Worm (Caenorhabditis elegans) whole organism, L4 larva: ENCODE results near the gene acs-22.
A peak's percentile ranks its signal among the peaks of the same experiment; 100 is the strongest.

ENCODE experiments used
- F37D6.2 ChIP-seq: sonication (generic microtip); optimal IDR thresholded peaks from 2 replicates; lab custom pipeline; 2016; ENCODE audit warnings: mild to moderate bottlenecking, missing genetic modification characterization, missing compliant biosample characterization
- F49E8.2 ChIP-seq: sonication (generic microtip); optimal IDR thresholded peaks from 2 replicates; lab custom pipeline; 2016; ENCODE audit warnings: missing compliant biosample characterization, mild to moderate bottlenecking, missing genetic modification characterization, borderline replicate concordance
- Y105C5A.15 ChIP-seq: fragments of 200-800 bp; sonication (Bioruptor generic); IDR thresholded peaks from 2 replicates; pipeline ENCODE4 v1.3.6; 2022; ENCODE audit warnings: missing genetic modification characterization, missing compliant biosample characterization
- Y75B8A.6 ChIP-seq: fragments of 200-800 bp; sonication (Bioruptor generic); IDR thresholded peaks from 2 replicates; pipeline ENCODE4 v1.3.6; 2022; ENCODE audit warnings: missing genetic modification reagents, missing genetic modification characterization, missing compliant biosample characterization
- aha-1 ChIP-seq: fragments of 150-350 bp; peaks from one replicate; lab custom pipeline; 2014; ENCODE audit warnings: missing biosample characterization, missing genetic modification characterization
- aly-2 ChIP-seq: sonication (generic microtip); optimal IDR thresholded peaks from 2 replicates; lab custom pipeline; 2018; ENCODE audit warnings: missing biosample characterization, missing genetic modification characterization
- arid-1 ChIP-seq: fragments of 200-800 bp; sonication (Bioruptor generic); conservative IDR thresholded peaks from 2 replicates; pipeline ENCODE4 v1.3.6; 2022; ENCODE audit warnings: missing genetic modification reagents, missing genetic modification characterization, missing compliant biosample characterization
- attf-4 ChIP-seq: sonication (generic microtip); optimal IDR thresholded peaks from 3 replicates; lab custom pipeline; 2017; ENCODE audit warnings: missing biosample characterization, missing genetic modification characterization
- ceh-28 ChIP-seq: fragments of 150-350 bp; optimal IDR thresholded peaks from 2 replicates; lab custom pipeline; 2014; ENCODE audit warnings: missing biosample characterization, missing genetic modification reagents, missing genetic modification characterization
- ceh-32 ChIP-seq: sonication (generic microtip); optimal IDR thresholded peaks from 2 replicates; lab custom pipeline; 2016; ENCODE audit warnings: mild to moderate bottlenecking, missing genetic modification characterization, missing compliant biosample characterization; ENCODE audit not compliant: poor library complexity
- cey-2 ChIP-seq: sonication (generic microtip); optimal IDR thresholded peaks from 3 replicates; lab custom pipeline; 2017; ENCODE audit warnings: missing genetic modification characterization, mild to moderate bottlenecking, missing compliant biosample characterization, antibody characterized with exemption, borderline replicate concordance; ENCODE audit not compliant: insufficient read depth
- ctbp-1 ChIP-seq: fragments of 200-800 bp; sonication (Bioruptor generic); IDR thresholded peaks from 2 replicates; pipeline ENCODE4 v1.3.6; 2022; ENCODE audit warnings: missing genetic modification reagents, missing genetic modification characterization, missing compliant biosample characterization
- daf-8 ChIP-seq: fragments of 200-800 bp; sonication (Bioruptor generic); IDR thresholded peaks from 2 replicates; pipeline ENCODE4 v1.3.6; 2022; ENCODE audit warnings: missing genetic modification characterization, missing compliant biosample characterization
- dmd-6 ChIP-seq: fragments of 200-800 bp; sonication (Bioruptor generic); IDR thresholded peaks from 2 replicates; pipeline ENCODE4 v1.3.6; 2022; ENCODE audit warnings: missing genetic modification reagents, missing genetic modification characterization, missing compliant biosample characterization
- dmd-8 ChIP-seq: fragments of 200-800 bp; sonication (Bioruptor generic); IDR thresholded peaks from 2 replicates; pipeline ENCODE4 v1.3.6; 2022; ENCODE audit warnings: missing genetic modification characterization, missing compliant biosample characterization
- duxl-1 ChIP-seq: sonication (generic microtip); optimal IDR thresholded peaks from 2 replicates; lab custom pipeline; 2016; ENCODE audit warnings: mild to moderate bottlenecking, missing genetic modification characterization, moderate library complexity, missing compliant biosample characterization; ENCODE audit not compliant: poor library complexity
- dve-1 ChIP-seq: sonication (generic microtip); optimal IDR thresholded peaks from 2 replicates; lab custom pipeline; 2017; ENCODE audit warnings: antibody characterized with exemption, mild to moderate bottlenecking, missing genetic modification characterization, missing compliant biosample characterization; ENCODE audit not compliant: insufficient read depth
- egl-27 ChIP-seq: sonication (generic microtip); optimal IDR thresholded peaks from 3 replicates; lab custom pipeline; 2017; ENCODE audit warnings: missing biosample characterization, missing genetic modification reagents, missing genetic modification characterization
- fkh-10 ChIP-seq: fragments of 150-350 bp; optimal IDR thresholded peaks from 2 replicates; lab custom pipeline; 2014; ENCODE audit warnings: missing biosample characterization, missing genetic modification reagents, missing genetic modification characterization
- fos-1 ChIP-seq: fragments of 150-350 bp; optimal IDR thresholded peaks from 2 replicates; lab custom pipeline; 2014; ENCODE audit warnings: missing biosample characterization, missing genetic modification characterization
- hif-1 ChIP-seq, 2 experiments: sonication (generic microtip); optimal IDR thresholded peaks; 2 replicates each; lab custom pipeline; 2016 to 2017; ENCODE audit warnings: missing compliant biosample characterization in 2 of 2, missing genetic modification characterization in 2 of 2, missing genetic modification reagents in 2 of 2, missing genotype in 2 of 2, mild to moderate bottlenecking in 1 of 2
- hlh-11 ChIP-seq: fragments of 200-800 bp; sonication (Bioruptor generic); optimal IDR thresholded peaks from 2 replicates; lab custom pipeline; 2018; ENCODE audit warnings: mild to moderate bottlenecking, missing genetic modification characterization, missing compliant biosample characterization
- hmg-1.1 ChIP-seq: fragments of 200-800 bp; sonication (Bioruptor generic); IDR thresholded peaks from 2 replicates; pipeline ENCODE4 v1.3.6; 2022; ENCODE audit warnings: missing genetic modification reagents, missing genetic modification characterization, missing compliant biosample characterization
- lin-15B ChIP-seq: fragments of 150-350 bp; sonication (generic microtip); optimal IDR thresholded peaks from 3 replicates; lab custom pipeline; 2014; ENCODE audit warnings: missing biosample characterization, missing genetic modification characterization
- lin-29 ChIP-seq: fragments of 200-800 bp; sonication (Bioruptor generic); IDR thresholded peaks from 2 replicates; pipeline ENCODE4 v1.3.6; 2022; ENCODE audit warnings: missing genetic modification reagents, missing genetic modification characterization, missing compliant biosample characterization
- lin-38 ChIP-seq: fragments of 200-800 bp; sonication (Bioruptor generic); IDR thresholded peaks from 2 replicates; pipeline ENCODE4 v1.3.6; 2022; ENCODE audit warnings: missing genetic modification reagents, missing genetic modification characterization, missing compliant biosample characterization
- lin-39 ChIP-seq: fragments of 150-350 bp; optimal IDR thresholded peaks from 2 replicates; lab custom pipeline; 2014; ENCODE audit warnings: missing biosample characterization, missing genetic modification reagents, missing genetic modification characterization
- lir-3 ChIP-seq: sonication (generic microtip); optimal IDR thresholded peaks from 2 replicates; lab custom pipeline; 2016; ENCODE audit warnings: mild to moderate bottlenecking, missing genetic modification characterization, missing compliant biosample characterization
- madf-5 ChIP-seq, 2 experiments: fragments of 200-800 bp; sonication (Bioruptor generic); IDR thresholded peaks; 2 replicates each; pipeline ENCODE4 v1.3.6; 2022; ENCODE audit warnings: missing compliant biosample characterization in 2 of 2, missing genetic modification characterization in 2 of 2
- madf-9 ChIP-seq: fragments of 200-800 bp; sonication (Bioruptor generic); conservative IDR thresholded peaks from 2 replicates; pipeline ENCODE4 v1.3.6; 2022; ENCODE audit warnings: missing genetic modification reagents, missing genetic modification characterization, missing compliant biosample characterization
- mes-2 ChIP-seq: sonication (generic microtip); optimal IDR thresholded peaks from 2 replicates; lab custom pipeline; 2016; ENCODE audit warnings: missing genotype, mild to moderate bottlenecking, missing genetic modification characterization, missing compliant biosample characterization; ENCODE audit not compliant: poor library complexity, severe bottlenecking
- nhr-10 ChIP-seq: fragments of 150-350 bp; optimal IDR thresholded peaks from 2 replicates; lab custom pipeline; 2014; ENCODE audit warnings: missing biosample characterization, missing genetic modification characterization
- nhr-111 ChIP-seq: fragments of 200-800 bp; sonication (Bioruptor generic); optimal IDR thresholded peaks from 2 replicates; lab custom pipeline; 2018; ENCODE audit warnings: mild to moderate bottlenecking, missing genetic modification characterization, missing compliant biosample characterization
- nhr-237 ChIP-seq: sonication (generic microtip); optimal IDR thresholded peaks from 2 replicates; lab custom pipeline; 2017; ENCODE audit warnings: missing biosample characterization, missing genetic modification characterization
- nhr-28 ChIP-seq: fragments of 150-350 bp; optimal IDR thresholded peaks from 2 replicates; lab custom pipeline; 2014; ENCODE audit warnings: missing biosample characterization, missing genetic modification characterization
- nhr-48 ChIP-seq: sonication (generic microtip); optimal IDR thresholded peaks from 2 replicates; lab custom pipeline; 2016; ENCODE audit warnings: mild to moderate bottlenecking, missing genetic modification characterization, missing compliant biosample characterization
- pha-4 ChIP-seq, 2 experiments: fragments of 150-350 bp in 1 of 2; fragments of 200-800 bp in 1 of 2; sonication (Bioruptor generic) in 1 of 2; IDR thresholded peaks in 1 of 2; optimal IDR thresholded peaks in 1 of 2; 2 replicates each; pipeline versions ENCODE4 v1.3.6 to Lab custom; 2014 to 2022; ENCODE audit warnings: missing genetic modification characterization in 2 of 2, missing genetic modification reagents in 2 of 2, missing biosample characterization in 1 of 2, missing compliant biosample characterization in 1 of 2
- pqm-1 ChIP-seq: sonication (generic microtip); optimal IDR thresholded peaks from 2 replicates; lab custom pipeline; 2017; ENCODE audit warnings: missing biosample characterization, missing genetic modification characterization
- saeg-2 ChIP-seq: fragments of 200-800 bp; sonication (Bioruptor generic); IDR thresholded peaks from 2 replicates; pipeline ENCODE4 v1.3.6; 2022; ENCODE audit warnings: missing genetic modification reagents, missing genetic modification characterization, missing compliant biosample characterization
- sdz-12 ChIP-seq: fragments of 200-800 bp; sonication (Bioruptor generic); optimal IDR thresholded peaks from 2 replicates; lab custom pipeline; 2018; ENCODE audit warnings: mild to moderate bottlenecking, missing genetic modification characterization, missing compliant biosample characterization
- snpc-1.2 ChIP-seq: fragments of 200-800 bp; sonication (Bioruptor generic); IDR thresholded peaks from 2 replicates; pipeline ENCODE4 v1.3.6; 2022; ENCODE audit warnings: missing genetic modification reagents, missing genetic modification characterization, missing compliant biosample characterization
- snpc-4 ChIP-seq: fragments of 150-350 bp; optimal IDR thresholded peaks from 2 replicates; lab custom pipeline; 2014; ENCODE audit warnings: missing biosample characterization, missing genetic modification characterization
- tra-1 ChIP-seq: fragments of 200-800 bp; sonication (Bioruptor generic); IDR thresholded peaks from 2 replicates; pipeline ENCODE4 v1.3.6; 2022; ENCODE audit warnings: missing genetic modification reagents, missing genetic modification characterization, missing compliant biosample characterization
- unc-130 ChIP-seq: sonication (generic microtip); optimal IDR thresholded peaks from 2 replicates; lab custom pipeline; 2016; ENCODE audit warnings: missing genetic modification reagents, missing genetic modification characterization, missing compliant biosample characterization
- zfp-3 ChIP-seq: fragments of 200-800 bp; sonication (Bioruptor generic); conservative IDR thresholded peaks from 2 replicates; pipeline ENCODE4 v1.3.6; 2022; ENCODE audit warnings: missing genetic modification reagents, missing genetic modification characterization, missing compliant biosample characterization

Gene acs-22

ce11 chrX:8934246-8934645, 3.3 kb downstream of the acs-22 start (continued):
- no peak for TF ChIP-seq attf-4
- peak; percentile 61 for TF ChIP-seq pqm-1 (tag; lab: Kevin White, UChicago)
- no peak for TF ChIP-seq madf-9 (GFP tag; lab: Robert Waterston, UW)
- peak; percentile 55 for TF ChIP-seq dve-1 (tag; lab: Kevin White, UChicago)
- no peak for TF ChIP-seq daf-8 (GFP tag; lab: Robert Waterston, UW)
- TF ChIP-seq dmd-6 (GFP tag; lab: Robert Waterston, UW) = peak; percentile 40; the same call in 1 of the 2 replicates
- peak; percentile 36 for TF ChIP-seq hlh-11 (tag; lab: Kevin White, UChicago)
- no peak for TF ChIP-seq snpc-1.2 (GFP tag; lab: Robert Waterston, UW)

DNA sequence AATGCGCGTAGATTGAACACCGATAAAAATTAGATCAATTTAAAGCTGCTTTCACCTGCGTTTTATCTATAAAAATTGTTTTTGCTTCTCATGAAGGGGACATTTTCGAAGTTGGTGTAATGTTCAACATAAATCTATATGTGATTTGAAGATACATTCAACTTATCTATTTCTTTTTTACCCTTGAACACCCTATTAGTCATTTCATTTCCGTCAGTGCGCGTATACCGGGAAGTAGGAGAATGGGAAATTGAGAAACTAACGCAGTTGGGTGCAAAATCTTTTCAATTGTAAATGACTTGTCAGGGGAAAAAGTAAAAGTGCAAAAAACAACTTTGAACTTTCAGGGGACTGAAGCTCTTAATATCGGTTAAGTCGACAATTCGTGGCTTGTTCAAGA, 4.0 kb downstream of the acs-22 start:
- no peak for TF ChIP-seq egl-27 (tag; lab: Kevin White, UChicago)
- no peak for TF ChIP-seq unc-130 (GFP tag; lab: Kevin White, UChicago)
- TF ChIP-seq aha-1 (tag; lab: Kevin White, UChicago) = peak; percentile 86
- peak; percentile 56 for TF ChIP-seq nhr-48 (tag; lab: Kevin White, UChicago)

ce11 chrX:8939389-8939788, 8.4 kb downstream of the acs-22 start:
- no peak for TF ChIP-seq lin-29
- TF ChIP-seq fkh-10 (GFP tag; lab: Kevin White, UChicago) = no peak
- TF ChIP-seq dmd-8 (GFP tag; lab: Robert Waterston, UW) = peak; percentile 18; the same call in 1 of the 2 replicates
- TF ChIP-seq F49E8.2 (tag; lab: Kevin White, UChicago) = no peak
- TF ChIP-seq Y75B8A.6 (GFP tag; lab: Robert Waterston, UW) = no peak
- TF ChIP-seq nhr-111 = no peak
- TF ChIP-seq Y105C5A.15 (GFP tag; lab: Robert Waterston, UW) = no peak
- TF ChIP-seq aly-2 (tag; lab: Kevin White, UChicago) = no peak
- no peak for TF ChIP-seq unc-130 (GFP tag; lab: Kevin White, UChicago)
- TF ChIP-seq aha-1 (tag; lab: Kevin White, UChicago) = no peak
- no peak for TF ChIP-seq hlh-11 (tag; lab: Kevin White, UChicago)
- no peak for TF ChIP-seq ctbp-1
- TF ChIP-seq nhr-237 (tag; lab: Kevin White, UChicago) = no peak
- peak; percentile 83; the same call in 1 of the 2 replicates for TF ChIP-seq pha-4 (GFP tag; IDR thresholded peaks at IDR 0.05; lab: Robert Waterston, UW)
- no peak for TF ChIP-seq pha-4 (tag; optimal IDR thresholded peaks at IDR 0.05; lab: Kevin White, UChicago)
- TF ChIP-seq F37D6.2 (tag; lab: Kevin White, UChicago) = no peak
- TF ChIP-seq dmd-6 (GFP tag; lab: Robert Waterston, UW) = peak; percentile 36
- TF ChIP-seq saeg-2 (GFP tag; lab: Robert Waterston, UW) = no peak
- TF ChIP-seq nhr-10 (tag; lab: Kevin White, UChicago) = no peak
- no peak for TF ChIP-seq lin-15B (tag; lab: Kevin White, UChicago)
- peak; percentile 2 for TF ChIP-seq duxl-1 (tag; lab: Kevin White, UChicago)
- no peak for TF ChIP-seq pqm-1 (tag; lab: Kevin White, UChicago)
- TF ChIP-seq nhr-28 (tag; lab: Kevin White, UChicago) = no peak
- TF ChIP-seq hmg-1.1 (GFP tag; lab: Robert Waterston, UW) = no peak
- peak in 1 of 2 experiments; percentile 54; a peak in 1 of 4 replicates for TF ChIP-seq madf-5 (GFP tag; IDR thresholded peaks at IDR 0.05; lab: Robert Waterston, UW)
- peak; percentile 56 for TF ChIP-seq mes-2 (tag; lab: Kevin White, UChicago)
- peak; percentile 55; the same call in 1 of the 2 replicates for TF ChIP-seq zfp-3
- no peak for TF ChIP-seq ceh-28 (tag; lab: Kevin White, UChicago)
- no peak for TF ChIP-seq ceh-32 (tag; lab: Kevin White, UChicago)
- TF ChIP-seq tra-1 (GFP tag; lab: Robert Waterston, UW) = peak; percentile 54; the same call in 1 of the 2 replicates
- TF ChIP-seq sdz-12 (GFP tag; lab: Kevin White, UChicago) = no peak
- no peak for TF ChIP-seq snpc-4 (tag; lab: Kevin White, UChicago)
- no peak for TF ChIP-seq hif-1 (tag; optimal IDR thresholded peaks at IDR 0.05; lab: Kevin White, UChicago)
- TF ChIP-seq fos-1 (tag; lab: Kevin White, UChicago) = no peak
- TF ChIP-seq cey-2 (tag; lab: Kevin White, UChicago) = no peak
- TF ChIP-seq lin-39 (tag; lab: Kevin White, UChicago) = no peak
- TF ChIP-seq lin-38 (GFP tag; lab: Robert Waterston, UW) = peak; percentile 63
- peak; percentile 56; the same call in 1 of the 2 replicates for TF ChIP-seq arid-1
- TF ChIP-seq lir-3 (tag; lab: Kevin White, UChicago) = no peak
